Worm (Caenorhabditis elegans) whole organism, mixed stage, embryonic: ENCODE measurements around the gene C13A10.2.

ENCODE experiments used
- M03D4.4 ChIP-seq: sonication (generic microtip); optimal IDR thresholded peaks from 2 replicates; lab custom pipeline; 2017; ENCODE audit warnings: mild to moderate bottlenecking, missing genetic modification characterization, missing compliant biosample characterization
- bed-3 ChIP-seq: fragments of 200-800 bp; sonication (Bioruptor generic); optimal IDR thresholded peaks from 3 replicates; lab custom pipeline; 2018; ENCODE audit warnings: mild to moderate bottlenecking, missing genetic modification characterization, moderate library complexity, missing compliant biosample characterization
- ceh-39 ChIP-seq: fragments of 150-350 bp; optimal IDR thresholded peaks from 2 replicates; lab custom pipeline; 2014; ENCODE audit warnings: missing biosample characterization, missing genetic modification characterization
- ceh-43 ChIP-seq: fragments of 200-800 bp; sonication (Bioruptor generic); optimal IDR thresholded peaks from 2 replicates; lab custom pipeline; 2018; ENCODE audit warnings: mild to moderate bottlenecking, missing genetic modification characterization, moderate library complexity, missing compliant biosample characterization
- ceh-83 ChIP-seq: fragments of 200-800 bp; sonication (Bioruptor generic); optimal IDR thresholded peaks from 2 replicates; lab custom pipeline; 2018; ENCODE audit warnings: mild to moderate bottlenecking, missing genetic modification characterization, missing compliant biosample characterization
- ces-1 ChIP-seq: fragments of 150-350 bp; optimal IDR thresholded peaks from 2 replicates; lab custom pipeline; 2014; ENCODE audit warnings: missing biosample characterization, missing genetic modification reagents, missing genetic modification characterization
- cnd-1 ChIP-seq: fragments of 200-800 bp; sonication (Bioruptor generic); optimal IDR thresholded peaks from 2 replicates; lab custom pipeline; 2018; ENCODE audit warnings: mild to moderate bottlenecking, missing genetic modification characterization, missing compliant biosample characterization
- drap-1 ChIP-seq: fragments of 200-800 bp; sonication (Bioruptor generic); optimal IDR thresholded peaks from 3 replicates; lab custom pipeline; 2018; ENCODE audit warnings: mild to moderate bottlenecking, missing genetic modification characterization, missing compliant biosample characterization
- elt-1 ChIP-seq: sonication (generic microtip); optimal IDR thresholded peaks from 2 replicates; lab custom pipeline; 2017; ENCODE audit warnings: missing genetic modification characterization, mild to moderate bottlenecking, missing compliant biosample characterization, antibody characterized with exemption, moderate library complexity, borderline replicate concordance; ENCODE audit not compliant: insufficient read depth
- elt-3 ChIP-seq: fragments of 150-350 bp; optimal IDR thresholded peaks from 2 replicates; lab custom pipeline; 2014; ENCODE audit warnings: missing biosample characterization, missing genetic modification characterization
- flh-1 ChIP-seq: fragments of 200-800 bp; sonication (Bioruptor generic); optimal IDR thresholded peaks from 2 replicates; lab custom pipeline; 2018; ENCODE audit warnings: mild to moderate bottlenecking, missing genetic modification characterization, moderate library complexity, missing compliant biosample characterization
- ham-2 ChIP-seq: fragments of 200-800 bp; sonication (Bioruptor generic); optimal IDR thresholded peaks from 2 replicates; lab custom pipeline; 2018; ENCODE audit warnings: mild to moderate bottlenecking, missing genetic modification characterization, missing compliant biosample characterization
- hlh-1 ChIP-seq: fragments of 150-350 bp; optimal IDR thresholded peaks from 2 replicates; lab custom pipeline; 2014; ENCODE audit warnings: missing biosample characterization, missing genetic modification reagents, missing genetic modification characterization
- lin-13 ChIP-seq: fragments of 150-350 bp; optimal IDR thresholded peaks from 2 replicates; lab custom pipeline; 2014; ENCODE audit warnings: missing biosample characterization, missing genetic modification characterization
- lsy-2 ChIP-seq: fragments of 150-350 bp; optimal IDR thresholded peaks from 2 replicates; lab custom pipeline; 2014; ENCODE audit warnings: missing biosample characterization, missing genetic modification characterization
- mep-1 ChIP-seq: fragments of 150-350 bp; optimal IDR thresholded peaks from 2 replicates; lab custom pipeline; 2017; ENCODE audit warnings: missing biosample characterization, missing genetic modification reagents, missing genetic modification characterization, inconsistent platforms
- nhr-2 ChIP-seq: fragments of 150-350 bp; optimal IDR thresholded peaks from 2 replicates; lab custom pipeline; 2014; ENCODE audit warnings: missing biosample characterization, missing genetic modification characterization
- nhr-237 ChIP-seq: fragments of 150-350 bp; optimal IDR thresholded peaks from 2 replicates; lab custom pipeline; 2014; ENCODE audit warnings: missing biosample characterization, missing genetic modification characterization
- nhr-28 ChIP-seq: fragments of 150-350 bp; optimal IDR thresholded peaks from 2 replicates; lab custom pipeline; 2014; ENCODE audit warnings: missing biosample characterization, missing genetic modification characterization
- nhr-76 ChIP-seq: sonication (generic microtip); optimal IDR thresholded peaks from 2 replicates; lab custom pipeline; 2017; ENCODE audit warnings: missing biosample characterization, missing genetic modification characterization
- sem-2 ChIP-seq: fragments of 200-800 bp; sonication (Bioruptor generic); optimal IDR thresholded peaks from 2 replicates; lab custom pipeline; 2018; ENCODE audit warnings: mild to moderate bottlenecking, missing genetic modification characterization, missing compliant biosample characterization
- snpc-4 ChIP-seq: fragments of 150-350 bp; optimal IDR thresholded peaks from 2 replicates; lab custom pipeline; 2014; ENCODE audit warnings: missing biosample characterization, missing genetic modification characterization
- sptf-1 ChIP-seq: sonication (generic microtip); optimal IDR thresholded peaks from 2 replicates; lab custom pipeline; 2017; ENCODE audit warnings: mild to moderate bottlenecking, missing genetic modification characterization, moderate library complexity, missing compliant biosample characterization
- tbx-8 ChIP-seq: fragments of 200-800 bp; sonication (Bioruptor generic); optimal IDR thresholded peaks from 2 replicates; lab custom pipeline; 2018; ENCODE audit warnings: mild to moderate bottlenecking, missing genetic modification characterization, moderate library complexity, missing compliant biosample characterization
- unc-120 ChIP-seq: sonication (generic microtip); optimal IDR thresholded peaks from 2 replicates; lab custom pipeline; 2017; ENCODE audit warnings: missing genetic modification characterization, missing compliant biosample characterization; ENCODE audit not compliant: poor library complexity, severe bottlenecking
- unc-39 ChIP-seq: fragments of 150-350 bp; optimal IDR thresholded peaks from 2 replicates; lab custom pipeline; 2014; ENCODE audit warnings: missing biosample characterization, missing genetic modification characterization
- unc-62 ChIP-seq: fragments of 150-350 bp; optimal IDR thresholded peaks from 2 replicates; lab custom pipeline; 2014; ENCODE audit warnings: missing biosample characterization, missing genetic modification reagents, missing genetic modification characterization
- zip-8 ChIP-seq: fragments of 150-350 bp; optimal IDR thresholded peaks from 2 replicates; lab custom pipeline; 2014; ENCODE audit warnings: missing biosample characterization, missing genetic modification characterization
- ztf-11 ChIP-seq: fragments of 150-350 bp; optimal IDR thresholded peaks from 2 replicates; lab custom pipeline; 2014; ENCODE audit warnings: missing biosample characterization, missing genetic modification characterization

C13A10.2 gene

DNA sequence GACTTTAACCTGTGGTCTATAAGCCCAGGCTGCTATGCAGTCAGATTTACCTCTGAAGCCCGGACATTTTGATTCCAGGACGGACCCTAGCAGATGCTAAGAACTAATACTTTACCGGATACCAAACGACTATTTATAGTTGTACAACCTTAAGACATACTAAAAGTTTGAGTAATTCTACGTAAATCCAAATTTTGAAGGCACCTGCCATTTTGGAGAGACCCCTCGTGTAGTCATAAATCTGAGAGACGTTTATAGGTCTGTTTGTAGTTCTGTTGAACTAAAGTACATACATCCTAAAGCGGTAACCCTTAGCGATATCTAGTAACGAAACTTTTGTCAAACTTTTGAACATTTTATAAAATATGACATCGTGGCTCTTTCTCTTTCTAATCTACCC is 40.6 kb upstream of the C13A10.2 start, which contains the start of gene F54D12.2:
F54D12.2 (plus strand) TSS at position 301 of the 400 bp plus-strand sequence.
- TF ChIP-seq elt-1 (tag; lab: Kevin White, UChicago), result no peak
- TF ChIP-seq M03D4.4 (tag; lab: Kevin White, UChicago), result no peak
- TF ChIP-seq ztf-11 (tag; lab: Kevin White, UChicago), result no peak
- TF ChIP-seq hlh-1 (tag; lab: Kevin White, UChicago), result no peak
- no peak for TF ChIP-seq elt-3
- TF ChIP-seq nhr-237 (tag; lab: Kevin White, UChicago), result no peak
- TF ChIP-seq unc-39 (tag; lab: Kevin White, UChicago), result no peak

DNA sequence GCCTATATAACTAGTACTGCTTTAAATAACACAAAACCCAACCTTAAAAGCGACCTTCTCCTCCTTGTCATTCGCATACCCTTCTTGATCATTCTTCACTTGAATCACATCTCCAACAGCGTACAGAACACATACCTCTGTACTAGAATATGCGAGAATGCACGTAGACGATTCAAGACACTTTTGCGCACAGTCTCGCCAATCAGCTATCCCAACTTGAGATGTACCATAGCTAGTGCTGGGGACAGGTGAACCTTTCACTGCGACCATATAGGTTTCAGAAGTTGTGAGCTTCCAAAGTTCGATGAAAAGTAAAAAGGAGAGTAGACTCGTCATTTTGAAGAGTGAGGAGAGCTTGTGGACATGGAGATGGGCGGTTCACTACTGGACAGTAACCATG is 39.9 kb upstream of the C13A10.2 start, which contains the start of gene F54D12.8:
F54D12.8 (minus strand) TSS at position 336 of the 400 bp plus-strand sequence.
- no peak for TF ChIP-seq ceh-83 (GFP tag; lab: Kevin White, UChicago)
- no peak for TF ChIP-seq bed-3 (GFP tag; lab: Kevin White, UChicago)
- TF ChIP-seq lsy-2, result no peak
- no peak for TF ChIP-seq mep-1 (tag; lab: Kevin White, UChicago)
- TF ChIP-seq flh-1 (GFP tag; lab: Kevin White, UChicago), result no peak
- TF ChIP-seq ceh-43 (GFP tag; lab: Kevin White, UChicago), result no peak
- no peak for TF ChIP-seq hlh-1 (tag; lab: Kevin White, UChicago)
- TF ChIP-seq sptf-1 (tag; lab: Kevin White, UChicago), result no peak
- no peak for TF ChIP-seq M03D4.4 (tag; lab: Kevin White, UChicago)
- TF ChIP-seq tbx-8 (GFP tag; lab: Kevin White, UChicago), result no peak
- no peak for TF ChIP-seq elt-1 (tag; lab: Kevin White, UChicago)
- no peak for TF ChIP-seq unc-39 (tag; lab: Kevin White, UChicago)
- TF ChIP-seq nhr-28 (tag; lab: Kevin White, UChicago), result no peak
- TF ChIP-seq zip-8 (tag; lab: Kevin White, UChicago), result no peak
- TF ChIP-seq nhr-237 (tag; lab: Kevin White, UChicago), result no peak
- no peak for TF ChIP-seq cnd-1 (tag; lab: Kevin White, UChicago)
- TF ChIP-seq, all 35 proteins: peak for 0

DNA sequence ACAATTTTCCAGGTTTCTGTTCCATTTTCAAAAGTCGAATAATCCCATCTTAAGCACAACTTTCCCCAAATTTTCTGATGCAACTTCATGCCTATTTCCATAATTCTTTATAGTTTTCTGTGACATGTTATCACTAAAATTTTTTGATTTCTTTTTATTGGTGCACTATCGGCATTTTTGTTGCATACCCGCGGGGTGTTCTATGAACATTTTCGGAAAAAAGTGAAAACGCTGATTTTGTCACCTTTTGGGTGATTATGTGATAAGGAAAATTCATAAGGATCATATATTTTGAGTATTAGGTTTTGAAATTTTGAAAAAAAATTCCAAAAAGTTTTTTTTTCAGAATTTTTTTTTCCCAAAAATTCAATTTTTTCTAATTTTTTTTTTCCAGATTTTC is 28.7 kb upstream of the C13A10.2 start, which contains the start of gene aat-7:
aat-7 (plus strand) TSS at position 393 of the 400 bp plus-strand sequence.
- TF ChIP-seq sem-2, result no peak
- TF ChIP-seq snpc-4 (tag; lab: Kevin White, UChicago), result no peak
- TF ChIP-seq ztf-11 (tag; lab: Kevin White, UChicago), result no peak
- TF ChIP-seq tbx-8 (GFP tag; lab: Kevin White, UChicago), result no peak
- no peak for TF ChIP-seq ceh-83 (GFP tag; lab: Kevin White, UChicago)
- no peak for TF ChIP-seq M03D4.4 (tag; lab: Kevin White, UChicago)
- TF ChIP-seq unc-120 (tag; lab: Kevin White, UChicago), result no peak
- no peak for TF ChIP-seq nhr-2
- no peak for TF ChIP-seq elt-1 (tag; lab: Kevin White, UChicago)
- TF ChIP-seq nhr-237 (tag; lab: Kevin White, UChicago), result no peak
- no peak for TF ChIP-seq ceh-43 (GFP tag; lab: Kevin White, UChicago)
- TF ChIP-seq unc-62 (GFP tag; lab: Kevin White, UChicago), result no peak
- TF ChIP-seq ceh-39 (tag; lab: Kevin White, UChicago), result no peak
- no peak for TF ChIP-seq cnd-1 (tag; lab: Kevin White, UChicago)
- no peak for TF ChIP-seq zip-8 (tag; lab: Kevin White, UChicago)
- TF ChIP-seq hlh-1 (tag; lab: Kevin White, UChicago), result no peak
- TF ChIP-seq elt-3, result no peak
- TF ChIP-seq ces-1 (GFP tag; lab: Kevin White, UChicago), result no peak
- TF ChIP-seq, all 35 proteins: peak for 0

DNA sequence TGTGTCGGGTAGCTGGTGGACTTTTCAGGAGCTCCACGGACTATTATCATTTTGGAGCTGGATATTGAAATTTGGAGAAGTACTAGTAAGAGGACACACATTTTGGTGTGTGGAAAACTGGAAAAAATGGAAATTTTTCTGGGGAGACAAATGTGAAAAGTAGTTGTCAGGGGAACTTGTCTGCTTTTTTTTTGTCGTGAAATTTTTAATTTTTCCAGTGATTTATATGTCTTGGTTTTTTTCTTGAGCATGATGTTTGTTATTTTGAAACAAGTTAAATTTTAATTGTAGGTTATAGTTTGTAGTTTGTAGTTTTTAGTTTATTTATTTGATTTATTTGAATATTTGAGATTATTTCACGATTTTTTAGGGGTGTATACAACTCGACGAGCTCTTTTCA is 27.5 kb upstream of the C13A10.2 start, which contains the start of gene F54D12.7:
F54D12.7 (minus strand) TSS at position 101 of the 400 bp plus-strand sequence.
- TF ChIP-seq elt-1 (tag; lab: Kevin White, UChicago), result no peak
- no peak for TF ChIP-seq drap-1 (GFP tag; lab: Kevin White, UChicago)
- no peak for TF ChIP-seq hlh-1 (tag; lab: Kevin White, UChicago)
- no peak for TF ChIP-seq unc-120 (tag; lab: Kevin White, UChicago)
- no peak for TF ChIP-seq nhr-2
- no peak for TF ChIP-seq elt-3
- no peak for TF ChIP-seq lin-13 (tag; lab: Kevin White, UChicago)
- TF ChIP-seq ham-2 (GFP tag; lab: Kevin White, UChicago), result no peak
- no peak for TF ChIP-seq cnd-1 (tag; lab: Kevin White, UChicago)
- no peak for TF ChIP-seq ceh-43 (GFP tag; lab: Kevin White, UChicago)
- no peak for TF ChIP-seq snpc-4 (tag; lab: Kevin White, UChicago)
- no peak for TF ChIP-seq ceh-39 (tag; lab: Kevin White, UChicago)
- TF ChIP-seq ces-1 (GFP tag; lab: Kevin White, UChicago), result no peak
- TF ChIP-seq nhr-76 (tag; lab: Kevin White, UChicago), result no peak
